Worm (Caenorhabditis elegans): ENCODE measurements around the gene npp-22.

Gene npp-22

DNA sequence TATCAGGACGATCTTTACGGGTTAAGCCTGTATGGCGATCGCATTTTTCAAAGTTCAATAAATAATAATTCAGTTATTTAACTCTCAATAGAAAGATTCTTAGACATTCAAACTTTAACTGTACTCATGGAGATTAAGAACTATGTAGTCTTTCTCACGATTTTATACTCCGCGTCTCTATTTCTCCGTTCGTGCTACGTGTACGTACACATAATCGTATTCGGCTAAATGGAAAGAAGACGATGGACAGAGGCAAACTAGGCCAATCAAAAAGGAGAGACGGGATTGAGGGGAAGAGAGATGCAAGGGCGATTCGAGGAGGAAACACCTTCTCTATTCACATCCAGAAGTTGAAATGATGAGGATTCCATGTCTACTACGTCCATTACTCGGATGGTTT, 40.1 kb upstream of the npp-22 start, which contains the start of gene bus-18:
bus-18 (plus strand) TSS at position 301 of the 400 bp plus-strand sequence.
- TF ChIP-seq Y55F3AM.14 (GFP tag; optimal IDR thresholded peaks at IDR 0.05) (no peak), nhr-237 (tag; optimal IDR thresholded peaks at IDR 0.05) (no peak), ZK546.5 (tag; optimal IDR thresholded peaks at IDR 0.05) (no peak), unc-39 (tag; optimal IDR thresholded peaks at IDR 0.05) (no peak), nhr-25 (tag; optimal IDR thresholded peaks at IDR 0.05) (no peak), egl-27 (tag; optimal IDR thresholded peaks at IDR 0.05) (no peak), F13H6.1 (tag; optimal IDR thresholded peaks at IDR 0.05) (no peak), nhr-10 (tag; optimal IDR thresholded peaks at IDR 0.05) (no peak), mbf-1 (tag; optimal IDR thresholded peaks at IDR 0.05) (no peak), sma-9 (GFP tag; optimal IDR thresholded peaks at IDR 0.05) (no peak), sma-9 (tag; optimal IDR thresholded peaks at IDR 0.05) (no peak), ztf-11 (tag; optimal IDR thresholded peaks at IDR 0.05) (no peak), lin-11 (tag; optimal IDR thresholded peaks at IDR 0.05) (no peak), nhr-77 (tag; optimal IDR thresholded peaks at IDR 0.05) (no peak), nhr-12 (tag; optimal IDR thresholded peaks at IDR 0.05) (no peak), unc-62 (GFP tag; optimal IDR thresholded peaks at IDR 0.05) (no peak)

DNA sequence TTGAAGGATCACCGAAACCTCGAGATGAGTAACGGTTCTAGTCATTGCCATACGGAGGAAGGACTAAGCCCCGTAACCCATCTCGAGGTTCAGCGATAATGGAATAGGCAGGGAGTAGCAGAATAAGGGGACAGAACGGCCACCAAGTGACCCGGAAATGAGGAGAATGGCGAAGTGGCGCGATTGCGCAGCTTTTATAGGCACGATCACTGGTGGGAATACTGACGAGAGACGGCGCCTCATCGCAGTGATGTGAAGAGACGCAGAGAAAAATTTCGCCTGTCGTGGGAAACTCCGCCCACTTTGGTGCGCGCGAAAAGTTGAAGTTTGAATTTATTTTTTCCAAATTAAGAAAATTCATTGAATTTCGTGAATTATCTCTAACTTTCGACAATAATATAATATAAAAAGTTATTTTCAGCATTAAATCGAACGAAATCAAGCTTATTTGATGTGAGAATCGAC, 36.8 kb upstream of the npp-22 start, which contains the start of gene F55A11.4:
F55A11.4 (plus strand) TSS at position 415 of the 465 bp plus-strand sequence.
- TF ChIP-seq nhr-6 (tag; optimal IDR thresholded peaks at IDR 0.05) (no peak), ama-1 (optimal IDR thresholded peaks at IDR 0.05) (peak; percentile 32), nhr-25 (tag; optimal IDR thresholded peaks at IDR 0.05) (peak; percentile 10), nhr-129 (tag; optimal IDR thresholded peaks at IDR 0.05) (no peak), egl-27 (tag; optimal IDR thresholded peaks at IDR 0.05) (no peak), nhr-10 (tag; optimal IDR thresholded peaks at IDR 0.05) (no peak), sem-4 (tag; optimal IDR thresholded peaks at IDR 0.05) (no peak)

DNA sequence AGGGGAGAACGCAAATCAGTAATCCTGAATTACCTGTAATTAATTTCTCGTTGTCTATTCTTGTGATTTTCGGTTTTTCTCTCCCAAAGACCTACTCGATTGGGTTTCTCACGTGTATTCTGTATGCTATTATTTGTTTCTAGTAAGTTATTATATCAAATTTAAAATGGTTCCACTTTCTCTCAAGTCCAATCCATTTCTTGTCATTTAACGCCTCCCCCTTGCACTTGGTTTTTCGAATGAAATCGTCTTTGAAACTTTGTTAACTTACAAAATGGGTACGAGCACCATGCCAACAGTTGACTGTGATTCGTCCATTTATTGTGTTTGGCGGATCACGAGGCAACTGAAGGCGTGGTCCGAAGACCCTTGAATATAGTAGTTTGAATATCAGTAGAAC, 36.4 kb upstream of the npp-22 start:
- no peak for TF ChIP-seq ZK546.5 (tag; optimal IDR thresholded peaks at IDR 0.05)
- TF ChIP-seq F13H6.1 (tag; optimal IDR thresholded peaks at IDR 0.05) = no peak
- TF ChIP-seq nhr-10 (tag; optimal IDR thresholded peaks at IDR 0.05) = no peak
- TF ChIP-seq unc-39 (tag; optimal IDR thresholded peaks at IDR 0.05) = no peak
- TF ChIP-seq nhr-12 (tag; optimal IDR thresholded peaks at IDR 0.05) = no peak
- no peak for TF ChIP-seq nhr-21 (tag; optimal IDR thresholded peaks at IDR 0.05)

DNA sequence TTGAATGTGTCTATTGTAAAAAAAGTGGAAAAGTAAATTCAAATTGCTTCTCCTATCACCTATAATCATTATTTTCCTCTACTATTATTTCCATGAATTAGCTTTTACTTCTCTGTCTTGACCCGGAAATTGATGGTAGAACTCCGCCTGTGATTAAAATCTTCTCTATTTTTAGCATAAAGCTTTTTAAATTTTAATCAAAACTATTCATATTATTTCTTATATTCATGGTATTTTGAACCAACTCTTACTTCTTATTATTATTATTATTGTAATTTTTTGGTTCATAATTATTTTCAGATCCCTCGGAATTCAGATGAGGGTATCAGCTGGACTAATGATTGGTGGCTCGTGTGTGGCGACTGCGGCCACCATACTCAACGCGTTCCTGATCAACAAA, 33.8 kb upstream of the npp-22 start, which contains the start of gene sel-11:
sel-11 (plus strand) TSS at position 301 of the 400 bp plus-strand sequence.
- TF ChIP-seq unc-62 (GFP tag; optimal IDR thresholded peaks at IDR 0.05) = no peak
- no peak for TF ChIP-seq nhr-10 (tag; optimal IDR thresholded peaks at IDR 0.05)
- TF ChIP-seq nhr-237 (tag; optimal IDR thresholded peaks at IDR 0.05) = no peak
- TF ChIP-seq ztf-11 (tag; optimal IDR thresholded peaks at IDR 0.05) = no peak
- no peak for TF ChIP-seq zag-1 (tag; optimal IDR thresholded peaks at IDR 0.05)
- no peak for TF ChIP-seq lin-13 (GFP tag; optimal IDR thresholded peaks at IDR 0.05)
- TF ChIP-seq ceh-16 (tag; optimal IDR thresholded peaks at IDR 0.05) = no peak
- no peak for TF ChIP-seq lin-11 (tag; optimal IDR thresholded peaks at IDR 0.05)
- TF ChIP-seq ama-1 (optimal IDR thresholded peaks at IDR 0.05) = no peak
- no peak for TF ChIP-seq nhr-21 (tag; optimal IDR thresholded peaks at IDR 0.05)
- no peak for TF ChIP-seq ztf-1 (GFP tag; conservative IDR thresholded peaks at IDR 0.05)
- TF ChIP-seq unc-39 (tag; optimal IDR thresholded peaks at IDR 0.05) = no peak
- no peak for TF ChIP-seq egl-27 (tag; optimal IDR thresholded peaks at IDR 0.05)
- TF ChIP-seq crh-2 (tag; optimal IDR thresholded peaks at IDR 0.05) = no peak
- no peak for TF ChIP-seq sem-4 (tag; optimal IDR thresholded peaks at IDR 0.05)
- TF ChIP-seq nhr-25 (tag; optimal IDR thresholded peaks at IDR 0.05) = no peak

DNA sequence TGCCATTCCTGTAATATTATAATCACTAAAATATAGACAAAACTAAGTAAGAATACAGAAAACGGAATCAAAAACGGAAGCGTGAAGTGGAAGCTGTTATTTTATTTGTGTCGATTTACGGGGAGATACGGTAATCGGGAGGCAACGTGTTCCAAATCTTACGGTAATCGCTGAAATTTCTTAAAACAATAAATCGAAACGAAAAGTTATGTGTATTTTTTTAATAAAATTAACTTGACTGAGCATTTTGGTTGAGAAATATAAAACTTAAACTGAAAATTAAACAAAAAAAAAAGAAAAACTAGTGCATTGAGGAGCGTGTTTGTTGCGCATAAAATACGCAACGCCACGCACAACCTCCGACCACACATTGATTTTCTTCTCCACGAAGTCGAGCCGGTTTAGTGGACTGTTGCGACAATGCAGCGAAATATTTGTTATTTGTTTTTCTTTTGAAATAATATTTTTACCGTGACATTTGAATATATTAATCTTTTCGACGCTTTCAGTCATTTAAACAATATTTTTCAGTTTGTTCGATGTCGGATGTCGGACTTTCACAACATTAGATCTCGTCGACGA, 31.2 kb upstream of the npp-22 start, which contains the start of the genes F55A11.1 and syx-5:
F55A11.1 (minus strand) TSS at position 13 of the 582 bp plus-strand sequence.
syx-5 (plus strand) TSS at position 532 of the 582 bp plus-strand sequence.
- peak; percentile 61 for TF ChIP-seq nhr-237 (tag; optimal IDR thresholded peaks at IDR 0.05)
- peak; percentile 5 for TF ChIP-seq unc-62 (GFP tag; optimal IDR thresholded peaks at IDR 0.05)
- TF ChIP-seq fos-1 (tag; optimal IDR thresholded peaks at IDR 0.05) = peak; percentile 68
- TF ChIP-seq nhr-10 (tag; optimal IDR thresholded peaks at IDR 0.05) = peak; percentile 13
- peak; percentile 57 for TF ChIP-seq skn-1 (tag; optimal IDR thresholded peaks at IDR 0.05)
- no peak for TF ChIP-seq ztf-1 (GFP tag; conservative IDR thresholded peaks at IDR 0.05)
- peak; percentile 90 for TF ChIP-seq sma-3 (GFP tag; optimal IDR thresholded peaks at IDR 0.05)
- TF ChIP-seq zag-1 (tag; optimal IDR thresholded peaks at IDR 0.05) = peak; percentile 22
- no peak for TF ChIP-seq ceh-82 (tag; optimal IDR thresholded peaks at IDR 0.05)
- peak; percentile 30 for TF ChIP-seq blmp-1 (tag; optimal IDR thresholded peaks at IDR 0.05; ENCODE audit: insufficient read depth)
- TF ChIP-seq ztf-4 (tag; optimal IDR thresholded peaks at IDR 0.05) = peak; percentile 34
- no peak for TF ChIP-seq nhr-11 (tag; optimal IDR thresholded peaks at IDR 0.05)
- TF ChIP-seq gmeb-1 (tag; optimal IDR thresholded peaks at IDR 0.05) = peak; percentile 87
- no peak for TF ChIP-seq aly-2 (tag; optimal IDR thresholded peaks at IDR 0.05)
- no peak for TF ChIP-seq lin-11 (tag; optimal IDR thresholded peaks at IDR 0.05)
- peak; percentile 48 for TF ChIP-seq Y55F3AM.14 (GFP tag; optimal IDR thresholded peaks at IDR 0.05)
- TF ChIP-seq ztf-11 (tag; optimal IDR thresholded peaks at IDR 0.05) = no peak
- no peak for TF ChIP-seq peb-1 (tag; optimal IDR thresholded peaks at IDR 0.05)
- peak; percentile 90 for TF ChIP-seq F13H6.1 (tag; optimal IDR thresholded peaks at IDR 0.05)
- peak; percentile 95 for TF ChIP-seq crh-2 (tag; optimal IDR thresholded peaks at IDR 0.05)
- peak; percentile 90 for TF ChIP-seq nhr-6 (tag; optimal IDR thresholded peaks at IDR 0.05)
- peak; percentile 62 for TF ChIP-seq egl-27 (tag; optimal IDR thresholded peaks at IDR 0.05)
- peak; percentile 81 for TF ChIP-seq sma-9 (GFP tag; optimal IDR thresholded peaks at IDR 0.05)
- no peak for TF ChIP-seq sma-9 (tag; optimal IDR thresholded peaks at IDR 0.05)
- TF ChIP-seq C34F6.9 (tag; optimal IDR thresholded peaks at IDR 0.05) = peak; percentile 96
- TF ChIP-seq mdl-1 (tag; optimal IDR thresholded peaks at IDR 0.05) = peak; percentile 23 to 73
- TF ChIP-seq ZK546.5 (tag; optimal IDR thresholded peaks at IDR 0.05) = peak; percentile 30
- TF ChIP-seq snpc-4 (tag; optimal IDR thresholded peaks at IDR 0.05) = peak; percentile 45
- TF ChIP-seq nhr-25 (tag; optimal IDR thresholded peaks at IDR 0.05) = peak; percentile 95
- TF ChIP-seq R02D3.7 (tag; optimal IDR thresholded peaks at IDR 0.05) = peak; percentile 96
- TF ChIP-seq nhr-21 (tag; optimal IDR thresholded peaks at IDR 0.05) = peak; percentile 90

Measured in whole organism, L2 larva.